Worm (Caenorhabditis elegans) whole organism, young adult: ENCODE data around the gene glct-6.

Source experiments
- F37B4.10 ChIP-seq: fragments of 200-800 bp; sonication (Bioruptor generic); IDR thresholded peaks from 2 replicates; pipeline ENCODE4 v1.3.6; 2022; ENCODE audit warnings: missing genetic modification characterization, missing compliant biosample characterization
- F39B2.1 ChIP-seq: fragments of 200-800 bp; sonication (Bioruptor generic); IDR thresholded peaks from 2 replicates; pipeline ENCODE4 v1.3.6; 2022; ENCODE audit warnings: missing genetic modification reagents, missing genetic modification characterization, missing compliant biosample characterization
- T26A5.8 ChIP-seq: sonication (generic microtip); optimal IDR thresholded peaks from 2 replicates; lab custom pipeline; 2016; ENCODE audit warnings: missing genetic modification characterization, missing compliant biosample characterization
- ceh-27 ChIP-seq: fragments of 200-800 bp; sonication (Bioruptor generic); optimal IDR thresholded peaks from 2 replicates; lab custom pipeline; 2018; ENCODE audit warnings: mild to moderate bottlenecking, missing genetic modification characterization, moderate library complexity, missing compliant biosample characterization
- chd-7 ChIP-seq: sonication (generic microtip); optimal IDR thresholded peaks from 2 replicates; lab custom pipeline; 2016; ENCODE audit warnings: mild to moderate bottlenecking, missing genetic modification characterization, moderate library complexity, missing compliant biosample characterization
- dpff-1 ChIP-seq: sonication (generic microtip); optimal IDR thresholded peaks from 2 replicates; lab custom pipeline; 2017; ENCODE audit warnings: mild to moderate bottlenecking, missing genetic modification characterization, missing compliant biosample characterization
- dpl-1 ChIP-seq: fragments of 150-350 bp; optimal IDR thresholded peaks from 2 replicates; lab custom pipeline; 2014; ENCODE audit warnings: missing biosample characterization, missing genetic modification reagents, missing genetic modification characterization
- efl-1 ChIP-seq: fragments of 150-350 bp; optimal IDR thresholded peaks from 2 replicates; lab custom pipeline; 2014; ENCODE audit warnings: missing biosample characterization, missing genetic modification reagents, missing genetic modification characterization
- nhr-80 ChIP-seq: sonication (generic microtip); optimal IDR thresholded peaks from 2 replicates; lab custom pipeline; 2016; ENCODE audit warnings: missing genetic modification characterization, missing compliant biosample characterization
- repo-1 ChIP-seq: sonication (generic microtip); optimal IDR thresholded peaks from 2 replicates; lab custom pipeline; 2017; ENCODE audit warnings: mild to moderate bottlenecking, missing genetic modification characterization, missing compliant biosample characterization
- snpc-1.1 ChIP-seq: sonication (generic microtip); optimal IDR thresholded peaks from 2 replicates; lab custom pipeline; 2017; ENCODE audit warnings: missing genetic modification characterization, mild to moderate bottlenecking, missing compliant biosample characterization, antibody characterized with exemption, moderate library complexity, missing genotype, missing genetic modification reagents; ENCODE audit not compliant: insufficient read depth
- snpc-4 ChIP-seq, 5 experiments: fragments of 150-350 bp in 1 of 5; sonication (generic microtip) in 4 of 5; optimal IDR thresholded peaks; 2 replicates each; lab custom pipeline; 2014 to 2018; ENCODE audit warnings: missing genetic modification characterization in 5 of 5, missing biosample characterization in 3 of 5, antibody characterized with exemption in 2 of 5, mild to moderate bottlenecking in 2 of 5, missing compliant biosample characterization in 2 of 5, missing genotype in 2 of 5, moderate library complexity in 2 of 5, missing genetic modification reagents in 1 of 5
- unc-62 ChIP-seq: fragments of 150-350 bp; optimal IDR thresholded peaks from 2 replicates; lab custom pipeline; 2014; ENCODE audit warnings: missing biosample characterization, missing genetic modification reagents, missing genetic modification characterization

DNA sequence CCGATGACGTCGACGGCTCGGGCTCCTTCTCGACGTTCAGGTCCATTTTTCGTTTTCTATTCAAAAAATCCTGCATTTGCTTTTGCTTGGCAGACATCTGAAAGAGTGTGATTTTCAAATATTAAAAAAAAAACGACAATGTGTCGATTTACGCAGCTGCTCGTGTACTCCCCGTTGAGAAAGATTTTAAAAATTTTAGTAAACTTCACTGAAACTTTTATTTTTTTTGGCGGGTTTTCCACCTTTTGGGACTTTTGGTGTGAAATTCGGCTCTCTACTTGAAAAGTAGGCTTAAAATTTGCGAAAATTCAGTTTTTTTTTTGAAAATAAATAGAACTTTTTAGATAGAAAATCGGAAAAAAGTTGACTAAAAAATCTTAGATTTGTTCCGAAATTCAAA is 23.1 kb downstream of the glct-6 start, which contains the start of gene M02B7.7:
- TF ChIP-seq chd-7 (tag; lab: Kevin White, UChicago) (no peak), nhr-80 (no peak), F39B2.1 (no peak), dpl-1 (GFP tag; lab: Kevin White, UChicago) (no peak), snpc-4 (GFP tag; optimal IDR thresholded peaks at IDR 0.05; lab: Kevin White, UChicago) (no peak), snpc-4 (tag; optimal IDR thresholded peaks at IDR 0.05; lab: Kevin White, UChicago) (no peak), F37B4.10 (GFP tag; lab: Robert Waterston, UW) (no peak), snpc-1.1 (tag; lab: Kevin White, UChicago) (no peak), dpff-1 (tag; lab: Kevin White, UChicago) (no peak), unc-62 (GFP tag; lab: Kevin White, UChicago) (no peak), repo-1 (tag; lab: Kevin White, UChicago) (no peak), T26A5.8 (tag; lab: Kevin White, UChicago) (no peak), efl-1 (GFP tag; lab: Kevin White, UChicago) (no peak), ceh-27 (GFP tag; lab: Kevin White, UChicago) (no peak)
